Fruit fly (Drosophila melanogaster): Measurements from ENCODE around the gene Ir7e.

The Ir7e gene

dm6 chrX:7901153-7902038 lies 19.9 kb upstream of the Ir7e start, which contains the start of the genes RpS6 and bys:
Gene RpS6, minus strand, starts transcription at chrX:7901331.
Gene bys, plus strand, starts transcription at chrX:7901880.
- TF ChIP-seq Myc (optimal IDR thresholded peaks at IDR 0.05) (no peak), Sin3A (optimal IDR thresholded peaks at IDR 0.05) (no peak), insv (optimal IDR thresholded peaks at IDR 0.05) (no peak)

- TF ChIP-seq psq (optimal IDR thresholded peaks at IDR 0.05): no peak
- no peak for TF ChIP-seq Myc (optimal IDR thresholded peaks at IDR 0.05)
- no peak for TF ChIP-seq insv (optimal IDR thresholded peaks at IDR 0.05)
- no peak for TF ChIP-seq ttk (optimal IDR thresholded peaks at IDR 0.05)
- no peak for TF ChIP-seq h (optimal IDR thresholded peaks at IDR 0.05)
- TF ChIP-seq Sin3A (optimal IDR thresholded peaks at IDR 0.05): no peak
Measured at dm6 chrX:7900659-7901058, 19.2 kb upstream of the Ir7e start.

dm6 chrX:7893411-7894122 lies 12.1 kb upstream of the Ir7e start, which contains the start of the genes CG45089, ND-MNLL and p115:
Gene CG45089, minus strand, starts transcription at chrX:7893798.
Gene ND-MNLL, minus strand, starts transcription at chrX:7893798.
Gene p115, plus strand, starts transcription at chrX:7894031.
- TF ChIP-seq insv (optimal IDR thresholded peaks at IDR 0.05) (no peak), psq (optimal IDR thresholded peaks at IDR 0.05) (no peak), h (optimal IDR thresholded peaks at IDR 0.05) (no peak), ttk (optimal IDR thresholded peaks at IDR 0.05) (no peak), Myc (optimal IDR thresholded peaks at IDR 0.05) (no peak), Sin3A (optimal IDR thresholded peaks at IDR 0.05) (no peak)

dm6 chrX:7892539-7892899 lies 11.0 kb upstream of the Ir7e start:
- no peak for TF ChIP-seq Sin3A (optimal IDR thresholded peaks at IDR 0.05)

- TF ChIP-seq Sin3A (optimal IDR thresholded peaks at IDR 0.05): no peak
- no peak for TF ChIP-seq insv (optimal IDR thresholded peaks at IDR 0.05)
- no peak for TF ChIP-seq psq (optimal IDR thresholded peaks at IDR 0.05)
- no peak for TF ChIP-seq ttk (optimal IDR thresholded peaks at IDR 0.05)
- TF ChIP-seq h (optimal IDR thresholded peaks at IDR 0.05): no peak
- no peak for TF ChIP-seq Myc (optimal IDR thresholded peaks at IDR 0.05)
Measured at dm6 chrX:7891596-7892538, 10.4 kb upstream of the Ir7e start, which contains the start of gene Nek2. Gene Nek2, minus strand, starts transcription at chrX:7891646.

- TF ChIP-seq ttk (optimal IDR thresholded peaks at IDR 0.05) (no peak), Myc (optimal IDR thresholded peaks at IDR 0.05) (no peak), insv (optimal IDR thresholded peaks at IDR 0.05) (no peak), Sin3A (optimal IDR thresholded peaks at IDR 0.05) (no peak), h (optimal IDR thresholded peaks at IDR 0.05) (no peak), psq (optimal IDR thresholded peaks at IDR 0.05) (no peak)
Measured at dm6 chrX:7888386-7889024, 7.0 kb upstream of the Ir7e start, which contains the start of gene Acat1. Gene Acat1, minus strand, starts transcription at chrX:7888785.

dm6 chrX:7884360-7884759 lies 2.9 kb upstream of the Ir7e start, which contains the start of gene Ir7g:
Gene Ir7g, plus strand, starts transcription at chrX:7884660.
- TF ChIP-seq psq (optimal IDR thresholded peaks at IDR 0.05): no peak
- no peak for TF ChIP-seq ttk (optimal IDR thresholded peaks at IDR 0.05)
- no peak for TF ChIP-seq insv (optimal IDR thresholded peaks at IDR 0.05)
- TF ChIP-seq Myc (optimal IDR thresholded peaks at IDR 0.05): no peak
- no peak for TF ChIP-seq h (optimal IDR thresholded peaks at IDR 0.05)
- no peak for TF ChIP-seq Sin3A (optimal IDR thresholded peaks at IDR 0.05)

dm6 chrX:7883926-7884325 lies 2.4 kb upstream of the Ir7e start, which contains the start of gene Ir7f:
Gene Ir7f, minus strand, starts transcription at chrX:7884026.
- TF ChIP-seq ttk (optimal IDR thresholded peaks at IDR 0.05) (no peak), Sin3A (optimal IDR thresholded peaks at IDR 0.05) (no peak), Myc (optimal IDR thresholded peaks at IDR 0.05) (no peak), psq (optimal IDR thresholded peaks at IDR 0.05) (no peak), h (optimal IDR thresholded peaks at IDR 0.05) (no peak), insv (optimal IDR thresholded peaks at IDR 0.05) (no peak)

- TF ChIP-seq Myc (optimal IDR thresholded peaks at IDR 0.05) (no peak), ttk (optimal IDR thresholded peaks at IDR 0.05) (no peak), Sin3A (optimal IDR thresholded peaks at IDR 0.05) (no peak)
Measured at dm6 chrX:7878736-7879135, 2.7 kb downstream of the Ir7e start, which contains the start of gene Ir7d. Gene Ir7d, minus strand, starts transcription at chrX:7878836.

- TF ChIP-seq Sin3A (optimal IDR thresholded peaks at IDR 0.05) (no peak), psq (optimal IDR thresholded peaks at IDR 0.05) (no peak), ttk (optimal IDR thresholded peaks at IDR 0.05) (no peak), Myc (optimal IDR thresholded peaks at IDR 0.05) (no peak)
Measured at dm6 chrX:7874094-7874493, 7.4 kb downstream of the Ir7e start, which contains the start of gene Ir7c. Gene Ir7c, plus strand, starts transcription at chrX:7874394.
